Fruit fly (Drosophila melanogaster) whole organism: ENCODE results near the gene Cht7.

ENCODE experiments used
- CG8478 ChIP-seq: fragments of >200 bp; optimal IDR thresholded peaks from 2 replicates; lab custom pipeline; 2018; ENCODE audit warnings: inconsistent platforms
- Dll ChIP-seq: fragments of >200 bp; optimal IDR thresholded peaks from 2 replicates; lab custom pipeline; 2017
- EcR ChIP-seq, 2 experiments: fragments of >200 bp; optimal IDR thresholded peaks; 2 replicates each; lab custom pipeline; 2017; ENCODE audit warnings: missing biosample characterization in 2 of 2, missing genetic modification characterization in 2 of 2, missing genetic modification reagents in 2 of 2
- pan ChIP-seq: fragments of >200 bp; optimal IDR thresholded peaks from 2 replicates; lab custom pipeline; 2017
- psq ChIP-seq: fragments of >200 bp; optimal IDR thresholded peaks from 2 replicates; lab custom pipeline; 2017
- usp ChIP-seq: fragments of >200 bp; optimal IDR thresholded peaks from 2 replicates; lab custom pipeline; 2017; ENCODE audit warnings: missing biosample characterization, missing genetic modification characterization, mixed read lengths

Cht7 gene

DNA sequence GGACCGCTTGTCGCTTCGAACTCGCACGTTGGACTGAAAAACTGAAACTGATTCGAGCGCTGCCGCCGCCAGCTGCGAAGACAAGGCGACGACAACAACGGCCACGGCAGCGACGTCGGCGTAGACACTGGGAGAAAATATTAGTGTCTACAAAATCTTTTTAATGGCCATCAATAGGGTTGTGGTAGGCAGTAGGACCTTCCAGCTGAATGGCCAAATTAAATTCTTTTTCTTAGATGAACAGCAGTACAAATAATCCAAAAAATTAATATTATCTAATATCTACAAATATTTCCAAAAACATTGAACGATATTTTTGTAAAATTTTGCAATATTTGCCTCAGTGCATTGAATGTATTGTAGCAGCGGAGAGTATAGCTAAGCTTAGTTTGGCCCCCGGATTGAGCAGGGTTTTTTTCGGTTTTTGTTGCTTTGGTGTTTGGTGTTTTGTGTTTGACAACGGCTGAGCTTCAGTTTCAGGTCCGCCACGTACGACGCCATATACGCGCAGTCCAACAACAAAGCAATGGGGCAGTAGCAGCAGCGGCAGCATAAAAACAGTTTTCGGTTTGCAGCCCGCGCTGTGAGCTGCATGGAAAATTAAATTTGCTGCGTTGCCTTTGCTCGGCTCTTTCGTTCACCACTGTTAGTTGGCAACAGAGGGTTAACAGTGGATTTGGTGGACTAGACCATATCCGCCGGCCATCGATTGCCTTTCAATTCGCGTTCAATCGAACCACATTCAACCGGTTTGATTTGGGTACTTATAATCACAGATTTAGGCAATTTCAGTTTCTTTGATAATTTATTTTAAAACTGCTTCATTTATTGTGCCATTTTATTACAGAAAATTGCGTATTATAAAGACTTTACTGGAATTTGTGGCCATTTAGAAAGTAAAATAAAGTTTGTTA, at the start of gene Cht7:
Gene Cht7 (minus strand): TSS at position 51 of the 914 bp plus-strand sequence.
- TF ChIP-seq psq (lab: Kevin White, UChicago) (no peak), Dll (lab: Kevin White, UChicago) (no peak), EcR (GFP tag; optimal IDR thresholded peaks at IDR 0.05; lab: Kevin White, UChicago) (no peak), usp (GFP tag; lab: Kevin White, UChicago) (no peak), CG8478 (lab: Kevin White, UChicago) (no peak), pan (lab: Kevin White, UChicago) (no peak)

DNA sequence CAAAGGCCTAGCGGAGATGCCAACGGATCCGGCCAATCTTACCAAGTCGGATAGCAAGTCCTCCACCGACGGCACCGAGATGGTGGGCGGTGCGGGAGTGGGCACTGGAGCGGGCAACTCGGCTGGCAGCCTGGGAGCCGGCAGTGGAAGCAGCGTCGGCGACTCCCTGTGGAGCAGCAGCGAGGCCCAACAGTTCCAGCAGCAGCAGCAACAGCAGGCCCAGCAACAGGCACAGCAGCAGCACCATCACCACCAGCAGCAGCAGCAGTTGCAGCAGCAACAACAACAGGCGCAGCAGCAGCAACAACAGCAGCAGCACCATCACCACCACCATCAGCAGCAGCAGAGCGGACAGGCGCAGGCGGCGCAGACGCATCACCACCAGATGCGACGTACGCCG, 43.6 kb upstream of the Cht7 start:
- TF ChIP-seq usp (GFP tag; lab: Kevin White, UChicago) (no peak), pan (lab: Kevin White, UChicago) (no peak), psq (lab: Kevin White, UChicago) (no peak), CG8478 (lab: Kevin White, UChicago) (no peak), Dll (lab: Kevin White, UChicago) (no peak)

DNA sequence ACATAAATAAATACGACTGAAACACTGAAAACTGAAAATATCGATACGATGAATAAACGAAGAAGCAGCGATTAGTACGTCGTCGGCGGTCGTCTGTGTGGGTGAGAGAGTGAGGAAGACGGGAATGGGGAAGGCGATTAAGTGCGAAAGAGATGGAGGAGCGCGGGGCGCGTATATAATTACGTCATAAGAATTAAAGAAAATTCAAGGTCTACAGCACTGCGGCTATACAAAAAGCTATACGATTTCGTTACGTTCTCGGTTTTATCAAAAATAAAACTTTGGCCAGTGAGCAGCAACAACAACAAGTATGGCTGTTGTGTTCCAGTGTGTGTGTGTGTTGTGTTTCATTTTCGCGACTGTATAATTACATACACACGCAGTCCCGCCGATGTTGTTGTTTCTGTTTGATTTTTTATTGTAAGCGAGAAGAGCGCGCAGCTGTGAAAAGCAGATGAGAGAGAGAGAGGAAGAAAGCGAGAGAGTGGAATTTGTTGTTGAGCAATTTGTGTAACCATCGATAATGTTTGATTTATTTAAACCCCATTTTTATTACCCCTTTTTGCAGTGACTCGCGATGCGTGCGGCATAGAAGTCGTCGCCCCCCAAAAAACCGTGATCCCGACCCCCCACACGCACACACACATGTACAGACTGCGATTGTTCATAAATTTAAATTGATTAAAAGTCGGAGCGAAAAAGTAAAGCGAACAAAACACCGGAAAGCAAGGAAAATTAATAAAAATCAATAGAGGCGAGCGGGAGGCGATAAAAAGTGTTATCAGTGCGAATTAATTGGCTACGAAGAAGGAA, 42.5 kb upstream of the Cht7 start:
- TF ChIP-seq EcR (GFP tag; optimal IDR thresholded peaks at IDR 0.05; lab: Kevin White, UChicago) (no peak), Dll (lab: Kevin White, UChicago) (peak; percentile 18)

DNA sequence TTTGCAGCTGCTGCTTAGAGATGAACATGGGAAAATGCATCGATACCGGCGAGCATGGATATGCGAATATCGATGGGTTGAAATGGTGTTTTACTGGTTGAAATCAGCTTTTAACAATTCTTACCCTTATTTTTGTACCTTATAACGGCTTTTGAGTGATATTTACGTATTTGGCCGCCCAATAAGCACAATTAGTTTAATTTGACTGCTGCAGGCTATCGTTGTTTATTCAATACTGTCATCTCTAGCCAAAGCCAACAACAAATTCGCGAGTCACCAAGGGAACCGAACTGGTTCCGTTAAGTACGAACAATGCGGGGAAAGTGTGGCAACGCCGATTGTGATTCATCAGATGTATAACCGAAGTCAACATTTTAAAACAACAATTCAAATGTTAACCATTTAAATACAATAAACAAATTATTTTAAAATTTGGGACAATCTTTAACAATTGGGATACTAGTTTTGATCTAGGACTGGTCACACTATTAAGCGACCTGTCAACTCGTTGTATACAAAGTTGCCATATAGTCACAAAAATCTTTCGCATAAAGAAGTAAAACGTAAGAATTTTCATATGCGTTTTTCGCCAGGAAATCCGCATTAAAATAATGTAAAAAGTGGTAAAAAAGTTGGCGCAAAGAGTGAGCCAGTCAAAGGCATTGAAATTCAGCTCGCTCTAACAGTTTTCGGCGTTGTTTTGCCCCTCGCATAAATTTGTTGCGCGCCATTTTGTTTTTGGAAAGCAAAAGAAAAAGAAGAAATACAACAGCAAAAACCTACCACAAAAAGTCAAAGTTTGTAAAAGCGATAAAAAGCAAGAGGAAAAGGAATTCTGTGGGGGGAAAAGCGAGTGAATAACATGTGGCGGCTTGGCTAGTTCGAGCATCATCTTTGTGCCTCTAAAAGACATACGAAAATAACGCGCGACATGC, 41.6 kb upstream of the Cht7 start, which contains the start of the genes Usp5 and BtbVII:
Gene Usp5 (minus strand): TSS at position 234 of the 935 bp plus-strand sequence.
Gene BtbVII (plus strand): TSS at position 522 of the 935 bp plus-strand sequence.
- TF ChIP-seq CG8478 (lab: Kevin White, UChicago) (no peak), Dll (lab: Kevin White, UChicago) (no peak), psq (lab: Kevin White, UChicago) (no peak), pan (lab: Kevin White, UChicago) (no peak), usp (GFP tag; lab: Kevin White, UChicago) (no peak), EcR (GFP tag; optimal IDR thresholded peaks at IDR 0.05; lab: Kevin White, UChicago) (no peak)

DNA sequence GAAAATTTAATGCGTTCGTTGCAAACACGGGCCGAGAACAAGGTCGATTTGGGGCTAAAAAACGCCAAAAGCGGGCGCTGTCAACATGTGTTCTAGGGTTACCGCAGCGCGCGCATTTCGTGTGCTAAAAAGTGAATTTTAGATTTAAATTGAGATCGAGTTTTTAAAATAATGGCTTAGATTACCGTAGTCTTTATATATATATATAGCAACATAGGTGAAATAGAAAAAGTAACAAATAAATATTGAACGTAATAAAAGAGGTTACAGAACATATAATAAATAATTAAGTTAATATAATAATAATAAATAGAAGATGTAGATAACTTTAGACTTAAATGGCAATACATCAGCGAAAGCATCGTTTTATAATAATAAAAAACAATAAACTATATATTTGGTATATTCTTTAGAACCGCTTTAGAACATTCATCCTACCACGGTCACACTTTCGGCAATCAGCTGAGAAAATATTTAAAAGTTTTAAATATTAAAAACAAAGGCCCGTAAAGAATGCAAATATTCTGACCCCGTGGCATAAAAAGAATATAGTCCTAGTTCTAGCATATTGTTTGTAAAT, 36.7 kb upstream of the Cht7 start, which contains the start of the genes CG11537 and Alg2:
Gene CG11537 (minus strand): TSS at position 75 of the 580 bp plus-strand sequence.
Gene Alg2 (plus strand): TSS at position 426 of the 580 bp plus-strand sequence.
- TF ChIP-seq pan (lab: Kevin White, UChicago) = no peak
- TF ChIP-seq CG8478 (lab: Kevin White, UChicago) = no peak
- no peak for TF ChIP-seq usp (GFP tag; lab: Kevin White, UChicago)
- no peak for TF ChIP-seq EcR (GFP tag; optimal IDR thresholded peaks at IDR 0.05; lab: Kevin White, UChicago)
- no peak for TF ChIP-seq psq (lab: Kevin White, UChicago)
- TF ChIP-seq Dll (lab: Kevin White, UChicago) = no peak

DNA sequence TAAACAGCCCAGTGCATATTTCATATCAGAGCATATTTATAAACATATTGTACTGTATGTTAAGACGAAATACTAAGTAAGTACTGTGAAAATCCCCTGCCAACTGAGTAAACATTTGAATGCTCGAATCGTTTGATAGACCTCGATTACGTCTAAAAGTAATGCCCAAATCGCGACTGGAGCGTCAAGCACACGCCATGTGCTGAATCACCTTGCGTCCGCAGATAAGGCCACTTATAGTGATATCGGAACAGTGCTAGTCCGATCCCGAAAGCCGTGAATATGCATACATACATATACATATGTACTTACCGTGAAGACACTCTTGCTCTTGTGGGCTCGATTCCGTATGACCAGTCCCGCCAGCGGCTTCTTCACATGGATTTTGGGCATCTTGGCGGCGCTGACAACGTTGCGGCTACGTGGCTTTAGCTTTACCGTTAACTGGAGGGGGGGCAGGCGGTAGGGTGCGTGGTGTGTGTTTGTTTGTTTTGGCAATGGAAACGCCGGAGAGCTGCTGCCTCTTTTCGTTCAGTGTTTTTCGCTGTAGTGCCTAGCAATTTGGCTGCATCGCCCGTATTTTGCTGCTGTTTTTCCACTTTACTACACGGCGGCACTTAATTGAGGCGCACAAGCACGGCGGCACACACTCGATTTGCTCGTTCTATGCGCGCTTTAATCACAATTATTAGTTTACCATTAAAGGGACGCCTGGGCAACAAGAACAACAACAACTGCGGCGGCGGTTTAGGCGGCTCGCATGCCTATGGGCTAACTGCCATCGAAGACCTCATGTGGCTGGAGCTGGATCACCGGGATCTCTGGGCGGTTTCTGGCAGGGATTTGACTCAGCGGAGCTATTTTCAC, 36.0 kb upstream of the Cht7 start:
- TF ChIP-seq Dll (lab: Kevin White, UChicago) (no peak), EcR (GFP tag; optimal IDR thresholded peaks at IDR 0.05; lab: Kevin White, UChicago) (no peak), usp (GFP tag; lab: Kevin White, UChicago) (no peak), pan (lab: Kevin White, UChicago) (no peak), CG8478 (lab: Kevin White, UChicago) (no peak), psq (lab: Kevin White, UChicago) (no peak)

DNA sequence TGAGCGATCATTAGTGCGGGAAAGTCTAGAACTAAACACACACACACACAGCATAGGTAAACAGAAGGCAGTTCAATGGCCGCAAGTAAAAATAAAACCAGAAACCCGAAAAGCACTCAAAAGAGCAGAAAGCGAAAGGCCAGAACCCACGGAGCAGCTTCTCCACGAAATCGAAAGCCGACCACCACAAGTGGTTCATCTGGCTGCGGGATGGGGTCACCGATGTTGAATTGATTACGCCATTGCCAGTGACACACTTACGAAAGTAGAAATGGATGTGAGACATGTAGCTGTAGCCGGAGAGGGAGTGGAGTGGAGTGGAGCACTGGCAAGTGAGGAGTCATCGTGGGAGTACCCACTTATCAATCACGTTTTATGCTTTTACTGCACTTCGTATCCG, 34.7 kb upstream of the Cht7 start:
- TF ChIP-seq EcR (GFP tag; optimal IDR thresholded peaks at IDR 0.05; lab: Kevin White, UChicago) (no peak), pan (lab: Kevin White, UChicago) (no peak), psq (lab: Kevin White, UChicago) (no peak), Dll (lab: Kevin White, UChicago) (no peak), CG8478 (lab: Kevin White, UChicago) (no peak), usp (GFP tag; lab: Kevin White, UChicago) (no peak)

DNA sequence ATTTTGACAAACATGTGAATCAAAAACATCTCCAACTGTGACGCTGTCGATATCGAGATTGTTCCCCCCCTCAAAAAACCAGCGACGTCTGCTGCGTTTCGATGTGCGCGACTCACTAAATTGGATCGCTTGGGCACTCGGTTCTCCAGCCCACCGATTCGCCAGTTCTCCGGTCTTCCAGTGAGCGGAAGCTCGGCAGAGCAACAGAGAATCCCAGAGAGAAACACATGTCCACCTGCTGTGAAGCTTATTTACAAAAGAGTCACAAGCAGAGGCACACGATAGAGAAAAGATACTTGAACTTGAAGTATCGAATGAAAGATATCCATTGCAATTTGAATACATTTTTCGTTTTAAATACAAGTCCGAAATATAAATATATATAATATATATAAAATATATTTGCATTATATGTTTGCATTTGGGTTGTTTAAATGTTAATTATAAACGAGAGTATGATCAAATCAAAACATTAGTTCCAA, 27.3 kb upstream of the Cht7 start:
- TF ChIP-seq EcR (GFP tag; optimal IDR thresholded peaks at IDR 0.05; lab: Kevin White, UChicago) (no peak), CG8478 (lab: Kevin White, UChicago) (no peak), usp (GFP tag; lab: Kevin White, UChicago) (no peak), Dll (lab: Kevin White, UChicago) (no peak), psq (lab: Kevin White, UChicago) (no peak), pan (lab: Kevin White, UChicago) (no peak)

DNA sequence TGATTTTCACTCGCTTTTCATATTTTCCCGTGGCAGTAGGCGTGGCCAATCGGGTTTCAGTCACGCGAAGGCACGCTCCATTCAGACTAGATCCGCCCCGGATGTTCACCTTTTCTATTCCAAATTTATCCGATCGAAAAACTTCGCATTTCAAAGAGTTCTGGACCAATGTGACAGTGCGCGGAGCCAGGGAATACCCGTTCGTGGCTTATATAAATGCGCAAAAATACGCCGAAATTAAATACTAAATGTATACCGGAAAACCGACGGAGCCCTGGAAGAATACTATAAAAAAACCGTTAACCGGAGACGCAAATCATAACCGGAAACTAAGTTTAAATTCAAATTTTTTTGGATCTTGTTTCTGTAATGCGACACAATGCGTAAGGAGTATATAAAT, 20.8 kb upstream of the Cht7 start, which contains the start of gene promL:
Gene promL (minus strand): TSS at position 181 of the 400 bp plus-strand sequence.
- TF ChIP-seq EcR (GFP tag; optimal IDR thresholded peaks at IDR 0.05; lab: Kevin White, UChicago) (no peak), Dll (lab: Kevin White, UChicago) (no peak), pan (lab: Kevin White, UChicago) (no peak), usp (GFP tag; lab: Kevin White, UChicago) (no peak), CG8478 (lab: Kevin White, UChicago) (no peak), psq (lab: Kevin White, UChicago) (no peak)
